Fruit fly (Drosophila melanogaster) whole organism, prepupa: Measurements from ENCODE around the gene CG4098.

Experiments used
- CG16779 ChIP-seq: fragments of 200-800 bp; sonication (Bioruptor generic); optimal IDR thresholded peaks from 3 replicates; lab custom pipeline; 2017; ENCODE audit warnings: missing biosample characterization, mild to moderate bottlenecking, missing genetic modification characterization
- CG8319 ChIP-seq: fragments of 200-800 bp; sonication (Bioruptor generic); optimal IDR thresholded peaks from 3 replicates; lab custom pipeline; 2016; ENCODE audit warnings: missing biosample characterization, missing genetic modification characterization
- CG8632 ChIP-seq: fragments of 200-800 bp; sonication (Bioruptor generic); optimal IDR thresholded peaks from 3 replicates; lab custom pipeline; 2016; ENCODE audit warnings: missing biosample characterization, missing genetic modification characterization
- ss ChIP-seq, 2 experiments: fragments of 200-800 bp; sonication (Bioruptor generic); optimal IDR thresholded peaks; 2 replicates in 1 of 2; 3 replicates in 1 of 2; lab custom pipeline; 2017 to 2018; ENCODE audit warnings: mild to moderate bottlenecking in 2 of 2, missing biosample characterization in 2 of 2, missing genetic modification characterization in 2 of 2, moderate library complexity in 1 of 2

DNA sequence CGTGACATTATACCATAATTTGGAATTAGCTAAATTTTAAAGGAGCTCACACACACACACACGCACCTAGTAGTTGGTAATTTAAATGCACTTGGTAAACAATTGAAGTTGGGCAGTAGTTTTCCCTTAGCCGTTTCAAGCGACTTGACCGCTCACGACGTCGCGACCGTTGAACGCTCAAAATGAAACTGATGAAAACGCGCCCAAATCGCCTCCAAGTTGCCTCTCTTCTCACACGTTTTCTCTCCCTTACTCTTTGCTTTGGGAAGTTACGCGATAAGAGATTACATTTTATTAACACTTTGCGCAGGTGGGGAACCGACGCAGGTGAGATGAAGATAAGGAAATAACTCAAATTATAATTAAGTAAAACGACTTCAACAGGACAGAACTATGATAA, 36.9 kb downstream of the CG4098 start:
- no peak for TF ChIP-seq ss (GFP tag; optimal IDR thresholded peaks at IDR 0.05; lab: Kevin White, UChicago)
- TF ChIP-seq CG16779 = no peak
- no peak for TF ChIP-seq CG8632 (GFP tag; lab: Kevin White, UChicago)
- no peak for TF ChIP-seq CG8319 (GFP tag; lab: Kevin White, UChicago)
